Fruit fly (Drosophila melanogaster) S2 (cell line): ENCODE results near the gene CG12535.

Source experiments
- CG8478 ChIP-seq: fragments of >200 bp; optimal IDR thresholded peaks from 2 replicates; lab custom pipeline; 2018
- CTCF ChIP-seq, 2 experiments: fragments of >200 bp; optimal IDR thresholded peaks; 2 replicates each; lab custom pipeline; 2018

The CG12535 gene

DNA sequence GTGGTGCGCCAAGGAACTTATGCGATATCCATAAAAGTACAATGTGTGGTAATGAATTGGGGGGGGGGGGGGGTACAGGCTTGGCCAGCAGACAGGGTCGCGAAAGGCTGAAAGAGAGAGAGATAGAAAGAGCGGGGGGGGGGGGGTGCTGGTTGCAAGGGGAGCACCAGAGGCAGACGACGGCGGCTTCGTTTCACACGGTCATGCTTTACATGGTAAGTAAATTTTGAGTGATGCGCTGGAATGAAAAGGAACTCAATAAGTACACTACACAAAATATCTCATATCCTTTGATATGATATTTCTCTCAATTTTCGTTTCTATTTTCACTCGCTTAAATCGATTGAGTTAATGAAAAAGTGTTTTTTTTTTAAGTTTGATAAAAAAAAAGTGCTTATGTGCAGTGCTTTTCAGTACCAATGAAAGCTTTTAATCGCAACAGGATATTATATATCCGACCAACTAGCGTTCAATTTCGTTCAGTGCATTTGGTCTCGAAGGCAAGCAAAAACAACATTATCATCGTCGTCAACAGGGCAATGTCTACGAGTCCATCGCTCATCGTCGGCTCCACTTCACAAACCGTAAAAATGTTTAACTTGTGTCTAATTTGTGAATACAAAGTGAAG is 40.0 kb downstream of the CG12535 start:
- TF ChIP-seq CTCF (optimal IDR thresholded peaks at IDR 0.05; lab: Kevin White, UChicago) (no peak), CG8478 (lab: Kevin White, UChicago) (no peak)

DNA sequence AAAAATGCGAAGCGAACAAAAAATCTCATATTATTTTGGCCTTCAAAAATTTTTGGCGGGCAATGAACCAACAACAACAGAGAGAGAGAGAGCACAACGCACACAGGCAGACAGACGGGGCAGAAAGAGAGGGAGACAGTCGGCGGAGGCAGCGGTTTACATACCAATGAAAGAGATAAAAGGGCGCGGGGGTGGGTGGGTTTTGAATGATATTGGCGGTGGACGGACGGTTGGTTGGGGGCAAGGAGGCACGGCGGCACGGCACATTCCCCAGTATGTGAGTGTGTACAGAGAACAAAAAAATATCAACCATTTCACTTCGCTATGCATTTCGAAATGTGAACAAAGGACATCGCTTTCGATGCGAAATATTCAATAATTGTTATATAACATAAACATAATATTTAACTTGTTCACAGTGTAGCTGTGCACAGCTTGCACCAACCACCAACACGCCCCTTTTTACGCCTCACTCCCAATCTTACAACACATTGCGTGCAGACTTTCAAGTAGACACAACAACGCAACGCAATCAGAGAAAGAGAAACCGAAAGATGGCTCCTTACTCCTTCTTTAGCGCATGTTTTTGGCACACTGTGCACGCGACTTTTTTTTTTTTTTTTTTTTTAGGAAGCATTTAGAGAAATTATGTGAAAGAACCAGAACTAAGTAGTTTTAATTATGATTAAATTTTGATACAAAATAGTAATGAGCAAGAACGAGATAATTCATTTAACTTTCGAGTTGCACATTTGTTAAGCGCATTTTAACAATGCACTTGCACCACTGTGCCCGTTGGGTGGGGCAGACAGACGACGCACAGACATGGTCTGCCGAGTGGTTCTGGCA is 40.8 kb downstream of the CG12535 start:
- no peak for TF ChIP-seq CTCF (optimal IDR thresholded peaks at IDR 0.05; lab: Kevin White, UChicago)
- peak; percentile 71 for TF ChIP-seq CG8478 (lab: Kevin White, UChicago)

- TF ChIP-seq CG8478 (lab: Kevin White, UChicago): no peak
- no peak for TF ChIP-seq CTCF (optimal IDR thresholded peaks at IDR 0.05; lab: Kevin White, UChicago)
Measured at dm6 chrX:3405440-3405839, 43.3 kb downstream of the CG12535 start.

DNA sequence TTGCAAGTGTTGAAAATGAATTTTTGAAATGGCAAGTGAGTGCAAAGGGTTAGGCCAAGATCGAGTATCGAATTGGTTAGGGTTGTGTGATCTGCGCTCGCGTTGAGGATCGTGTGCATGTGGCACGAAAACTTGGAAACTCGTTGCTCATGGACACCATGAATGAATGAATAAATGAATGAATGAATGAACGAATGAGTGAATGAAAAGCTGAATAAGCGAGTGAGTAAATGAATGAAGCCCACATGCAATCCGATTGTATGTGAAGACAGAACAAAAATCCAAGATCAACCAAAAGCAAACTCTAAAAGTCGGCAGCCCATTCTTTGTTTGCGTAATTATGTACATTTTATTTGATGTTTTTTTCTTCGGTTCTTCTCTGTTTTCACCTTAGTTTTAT is 44.0 kb downstream of the CG12535 start:
- no peak for TF ChIP-seq CTCF (optimal IDR thresholded peaks at IDR 0.05; lab: Kevin White, UChicago)
- TF ChIP-seq CG8478 (lab: Kevin White, UChicago): no peak

DNA sequence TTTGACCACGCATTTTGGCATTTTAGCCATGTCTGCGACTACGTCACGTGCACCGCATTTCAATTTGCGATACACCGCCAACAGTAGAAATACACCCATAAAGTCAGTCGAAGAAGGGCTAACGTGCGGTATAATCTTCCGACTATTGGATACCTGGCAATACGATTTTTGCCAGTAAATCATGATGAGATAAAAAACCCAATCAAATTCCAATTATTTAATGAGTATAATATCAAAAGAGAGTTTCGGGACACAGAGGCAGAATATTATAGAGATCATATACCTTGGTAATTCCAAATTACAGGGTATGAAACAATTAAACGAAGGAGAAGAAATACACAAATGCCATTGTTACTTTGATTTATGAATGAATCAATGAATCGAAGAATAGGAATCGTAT is 45.3 kb downstream of the CG12535 start:
- no peak for TF ChIP-seq CG8478 (lab: Kevin White, UChicago)
- no peak for TF ChIP-seq CTCF (optimal IDR thresholded peaks at IDR 0.05; lab: Kevin White, UChicago)

DNA sequence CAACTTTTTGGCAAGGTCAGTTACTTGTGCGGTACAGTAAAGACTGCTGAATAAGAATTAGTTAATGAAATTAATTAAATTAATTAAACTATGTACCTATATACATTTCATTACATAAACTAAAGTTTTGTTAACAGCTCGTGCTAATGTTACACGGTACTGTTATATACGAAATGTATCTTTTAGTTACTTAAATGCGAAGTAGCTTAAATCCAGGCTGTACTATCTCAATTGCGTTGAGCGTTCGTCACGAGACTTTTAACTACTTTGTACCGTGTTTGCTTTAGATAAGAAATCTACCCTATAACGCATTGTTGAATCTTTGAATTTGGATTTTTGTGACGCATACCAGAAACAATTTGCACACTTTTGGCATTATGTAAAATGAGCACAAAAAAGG is 49.5 kb downstream of the CG12535 start:
- TF ChIP-seq CTCF (optimal IDR thresholded peaks at IDR 0.05; lab: Kevin White, UChicago) (no peak), CG8478 (lab: Kevin White, UChicago) (no peak)

DNA sequence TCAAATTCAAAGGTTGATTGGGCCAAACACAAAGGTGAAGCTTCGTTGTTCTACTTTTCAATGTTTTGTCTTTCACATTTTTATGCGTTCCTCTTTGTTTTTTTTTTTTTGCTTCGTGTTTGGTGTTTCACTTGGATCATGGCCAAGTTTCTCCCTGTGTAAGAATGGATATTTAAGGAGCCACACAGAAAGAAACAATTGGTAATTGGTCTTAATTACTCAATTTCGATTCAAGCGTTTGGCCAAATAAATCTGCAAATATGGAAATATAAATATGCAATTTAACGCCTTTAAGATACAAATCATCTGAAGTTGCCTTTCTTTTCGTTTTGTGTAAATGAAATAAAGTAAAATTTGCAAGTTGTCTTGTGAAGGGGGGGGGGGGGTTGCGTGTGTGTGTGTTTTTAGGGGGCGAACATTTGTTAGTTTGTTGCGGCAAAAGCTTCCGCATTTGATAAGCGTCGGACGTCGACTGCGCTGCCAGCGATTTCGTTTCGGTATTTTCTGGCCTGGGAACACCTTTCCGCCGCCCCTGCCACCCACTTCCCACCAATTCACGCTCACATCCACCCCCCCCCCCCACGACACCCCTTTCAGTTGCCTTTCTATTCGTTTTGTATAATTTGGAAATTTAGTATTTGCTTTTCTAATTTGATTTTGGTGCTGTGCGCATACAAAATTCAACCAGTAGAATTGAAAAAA is 50.0 kb downstream of the CG12535 start:
- no peak for TF ChIP-seq CTCF (optimal IDR thresholded peaks at IDR 0.05; lab: Kevin White, UChicago)
- no peak for TF ChIP-seq CG8478 (lab: Kevin White, UChicago)

dm6 chrX:3396837-3397495 is 51.8 kb downstream of the CG12535 start:
- TF ChIP-seq CG8478 (lab: Kevin White, UChicago) (no peak), CTCF (optimal IDR thresholded peaks at IDR 0.05; lab: Kevin White, UChicago) (no peak)

DNA sequence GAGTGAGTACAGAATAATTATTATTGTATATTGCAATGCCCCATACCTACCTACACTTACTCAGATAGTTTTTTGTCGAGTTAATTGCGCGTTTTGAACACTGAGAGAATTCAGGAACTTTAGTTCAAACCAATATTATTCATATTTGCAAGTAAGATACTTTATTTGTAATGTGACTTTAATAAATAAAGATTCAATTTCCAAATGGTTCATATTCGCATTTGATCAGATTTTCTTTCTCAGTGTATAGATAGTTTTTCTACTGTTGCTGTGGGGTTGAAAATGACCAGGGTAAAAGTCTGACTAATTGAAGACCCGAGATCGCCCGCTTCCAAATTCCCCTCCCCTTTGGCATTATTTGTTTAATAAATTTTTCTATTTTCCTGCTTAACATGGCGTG is 54.6 kb downstream of the CG12535 start:
- no peak for TF ChIP-seq CG8478 (lab: Kevin White, UChicago)
- no peak for TF ChIP-seq CTCF (optimal IDR thresholded peaks at IDR 0.05; lab: Kevin White, UChicago)

- TF ChIP-seq CTCF (optimal IDR thresholded peaks at IDR 0.05; lab: Kevin White, UChicago) (no peak), CG8478 (lab: Kevin White, UChicago) (no peak)
Measured at dm6 chrX:3389861-3390260, 58.9 kb downstream of the CG12535 start.

DNA sequence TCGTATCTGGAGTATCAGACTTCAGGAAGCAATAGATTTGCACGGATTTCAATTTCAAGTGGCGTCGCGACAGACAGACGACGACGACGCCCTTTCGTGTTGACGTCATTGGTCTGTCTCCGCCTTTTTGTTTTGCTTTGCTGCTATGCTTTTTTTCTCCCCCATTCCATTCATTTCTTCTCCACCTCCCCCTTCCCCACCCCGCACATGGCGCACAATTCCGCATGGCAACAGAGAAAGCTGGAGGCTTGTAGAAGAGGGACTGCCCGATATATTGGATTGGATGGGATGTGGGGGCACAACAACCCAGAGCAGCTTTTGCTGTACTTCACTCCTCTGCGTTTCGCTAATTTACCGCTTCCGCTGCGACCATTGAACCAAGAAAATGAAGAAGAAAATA is 64.9 kb downstream of the CG12535 start:
- TF ChIP-seq CTCF (optimal IDR thresholded peaks at IDR 0.05; lab: Kevin White, UChicago) (no peak), CG8478 (lab: Kevin White, UChicago) (no peak)

dm6 chrX:3382605-3383271 is 66.0 kb downstream of the CG12535 start:
- TF ChIP-seq CG8478 (lab: Kevin White, UChicago): no peak
- no peak for TF ChIP-seq CTCF (optimal IDR thresholded peaks at IDR 0.05; lab: Kevin White, UChicago)

dm6 chrX:3382075-3382474 is 66.7 kb downstream of the CG12535 start:
- TF ChIP-seq CG8478 (lab: Kevin White, UChicago) (no peak), CTCF (optimal IDR thresholded peaks at IDR 0.05; lab: Kevin White, UChicago) (no peak)

DNA sequence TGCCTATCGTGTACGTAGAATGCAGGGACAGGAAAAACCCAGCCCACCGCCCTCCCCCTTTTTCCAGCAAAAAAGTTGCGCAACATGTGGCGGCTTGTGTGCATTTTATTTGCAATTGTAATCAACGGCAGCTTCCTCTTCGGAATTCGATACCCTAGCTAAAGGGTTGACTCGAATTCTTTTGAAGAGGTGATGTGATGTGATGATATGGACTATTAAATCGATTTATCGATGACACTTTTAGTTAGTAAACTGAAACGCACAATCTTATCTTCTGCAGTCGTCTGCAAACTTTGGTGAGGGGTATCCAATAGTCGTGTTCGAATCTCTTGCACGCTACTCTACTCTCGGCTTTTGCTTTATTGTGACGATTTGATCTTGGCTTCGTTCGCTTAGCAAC is 67.1 kb downstream of the CG12535 start:
- no peak for TF ChIP-seq CG8478 (lab: Kevin White, UChicago)
- no peak for TF ChIP-seq CTCF (optimal IDR thresholded peaks at IDR 0.05; lab: Kevin White, UChicago)
